Worm (Caenorhabditis elegans) whole organism, young adult: ENCODE data around the gene F32D8.14.

Experiments
- B0035.1 ChIP-seq: sonication (generic microtip); optimal IDR thresholded peaks from 2 replicates; lab custom pipeline; 2016; ENCODE audit warnings: missing genetic modification characterization, mild to moderate bottlenecking, missing compliant biosample characterization, missing genotype, missing genetic modification reagents
- C06A6.2 ChIP-seq: fragments of 200-800 bp; sonication (Bioruptor generic); conservative IDR thresholded peaks from 2 replicates; pipeline ENCODE4 v1.3.6; 2022; ENCODE audit warnings: missing genetic modification characterization, missing compliant biosample characterization
- F10E7.11 ChIP-seq: sonication (generic microtip); optimal IDR thresholded peaks from 2 replicates; lab custom pipeline; 2017; ENCODE audit warnings: mild to moderate bottlenecking, missing genetic modification characterization, moderate library complexity, missing compliant biosample characterization
- F23B12.7 ChIP-seq: sonication (generic microtip); optimal IDR thresholded peaks from 2 replicates; lab custom pipeline; 2017; ENCODE audit warnings: missing genetic modification characterization, mild to moderate bottlenecking, missing compliant biosample characterization, antibody characterized with exemption, moderate library complexity; ENCODE audit not compliant: insufficient read depth
- F52B5.7 ChIP-seq: sonication (generic microtip); optimal IDR thresholded peaks from 2 replicates; lab custom pipeline; 2016; ENCODE audit warnings: mild to moderate bottlenecking, missing genetic modification characterization, missing compliant biosample characterization
- F55B11.4 ChIP-seq: sonication (generic microtip); optimal IDR thresholded peaks from 2 replicates; lab custom pipeline; 2016; ENCODE audit warnings: missing compliant biosample characterization, missing genetic modification characterization, borderline replicate concordance; ENCODE audit not compliant: insufficient read depth
- K12H6.12 ChIP-seq: fragments of 200-800 bp; sonication (Bioruptor generic); optimal IDR thresholded peaks from 2 replicates; lab custom pipeline; 2018; ENCODE audit warnings: mild to moderate bottlenecking, missing genetic modification characterization, missing compliant biosample characterization
- Y53F4B.3 ChIP-seq: fragments of 200-800 bp; sonication (Bioruptor generic); IDR thresholded peaks from 2 replicates; pipeline ENCODE4 v1.3.6; 2022; ENCODE audit warnings: missing genetic modification reagents, missing genetic modification characterization, missing compliant biosample characterization
- Y67H2A.10 ChIP-seq: fragments of 200-800 bp; sonication (Bioruptor generic); conservative IDR thresholded peaks from 2 replicates; pipeline ENCODE4 v1.3.6; 2022; ENCODE audit warnings: missing genetic modification reagents, missing genetic modification characterization, missing compliant biosample characterization
- atf-7 ChIP-seq: sonication (generic microtip); optimal IDR thresholded peaks from 2 replicates; lab custom pipeline; 2017; ENCODE audit warnings: mild to moderate bottlenecking, missing genetic modification characterization, missing compliant biosample characterization
- attf-3 ChIP-seq: fragments of 200-800 bp; sonication (Bioruptor generic); conservative IDR thresholded peaks from 2 replicates; pipeline ENCODE4 v1.3.6; 2022; ENCODE audit warnings: missing genetic modification reagents, missing genetic modification characterization, missing compliant biosample characterization
- attf-5 ChIP-seq: fragments of 200-800 bp; sonication (Bioruptor generic); optimal IDR thresholded peaks from 2 replicates; lab custom pipeline; 2018; ENCODE audit warnings: mild to moderate bottlenecking, missing genetic modification characterization, missing compliant biosample characterization
- bed-2 ChIP-seq: fragments of 200-800 bp; sonication (Bioruptor generic); IDR thresholded peaks from 2 replicates; pipeline ENCODE4 v1.3.6; 2022; ENCODE audit warnings: missing genetic modification reagents, missing genetic modification characterization, missing compliant biosample characterization
- ccch-3 ChIP-seq: fragments of 200-800 bp; sonication (Bioruptor generic); optimal IDR thresholded peaks from 2 replicates; lab custom pipeline; 2018; ENCODE audit warnings: mild to moderate bottlenecking, missing genetic modification characterization, missing compliant biosample characterization
- cebp-1 ChIP-seq, 2 experiments: fragments of 200-800 bp in 1 of 2; sonication (Bioruptor generic) in 1 of 2; sonication (generic microtip) in 1 of 2; IDR thresholded peaks in 1 of 2; optimal IDR thresholded peaks in 1 of 2; 2 replicates each; pipeline versions ENCODE4 v1.3.6 to Lab custom; 2017 to 2022; ENCODE audit warnings: missing compliant biosample characterization in 2 of 2, missing genetic modification characterization in 2 of 2, mild to moderate bottlenecking in 1 of 2, missing genetic modification reagents in 1 of 2, moderate library complexity in 1 of 2
- cebp-2 ChIP-seq: fragments of 200-800 bp; sonication (Bioruptor generic); IDR thresholded peaks from 2 replicates; pipeline ENCODE4 v1.3.6; 2022; ENCODE audit warnings: missing genetic modification characterization, missing compliant biosample characterization
- ceh-27 ChIP-seq: fragments of 200-800 bp; sonication (Bioruptor generic); optimal IDR thresholded peaks from 2 replicates; lab custom pipeline; 2018; ENCODE audit warnings: mild to moderate bottlenecking, missing genetic modification characterization, moderate library complexity, missing compliant biosample characterization
- ceh-40 ChIP-seq: fragments of 200-800 bp; sonication (Bioruptor generic); IDR thresholded peaks from 2 replicates; pipeline ENCODE4 v1.3.6; 2022; ENCODE audit warnings: missing genetic modification characterization, missing compliant biosample characterization
- dpl-1 ChIP-seq: fragments of 150-350 bp; optimal IDR thresholded peaks from 2 replicates; lab custom pipeline; 2014; ENCODE audit warnings: missing biosample characterization, missing genetic modification reagents, missing genetic modification characterization
- egrh-3 ChIP-seq: fragments of 200-800 bp; sonication (Bioruptor generic); IDR thresholded peaks from 2 replicates; pipeline ENCODE4 v1.3.6; 2022; ENCODE audit warnings: missing genetic modification reagents, missing genetic modification characterization, missing compliant biosample characterization
- ekl-4 ChIP-seq: fragments of 200-800 bp; sonication (Bioruptor generic); IDR thresholded peaks from 2 replicates; pipeline ENCODE4 v1.3.6; 2022; ENCODE audit warnings: missing genetic modification reagents, missing genetic modification characterization, missing compliant biosample characterization
- gei-17 ChIP-seq: fragments of 200-800 bp; sonication (Bioruptor generic); optimal IDR thresholded peaks from 2 replicates; lab custom pipeline; 2018; ENCODE audit warnings: mild to moderate bottlenecking, missing genetic modification characterization, missing compliant biosample characterization
- hmg-1.2 ChIP-seq: fragments of 200-800 bp; sonication (Bioruptor generic); IDR thresholded peaks from 2 replicates; pipeline ENCODE4 v1.3.6; 2022; ENCODE audit warnings: missing genetic modification reagents, missing genetic modification characterization, missing compliant biosample characterization
- lin-26 ChIP-seq: fragments of 200-800 bp; sonication (Bioruptor generic); IDR thresholded peaks from 2 replicates; pipeline ENCODE4 v1.3.6; 2022; ENCODE audit warnings: missing genetic modification reagents, missing genetic modification characterization, missing compliant biosample characterization
- lsy-27 ChIP-seq: sonication (generic microtip); optimal IDR thresholded peaks from 2 replicates; lab custom pipeline; 2017; ENCODE audit warnings: missing genetic modification characterization, mild to moderate bottlenecking, missing compliant biosample characterization, antibody characterized with exemption, missing genotype, borderline replicate concordance; ENCODE audit not compliant: insufficient read depth
- madf-8 ChIP-seq: fragments of 200-800 bp; sonication (Bioruptor generic); conservative IDR thresholded peaks from 2 replicates; pipeline ENCODE4 v1.3.6; 2022; ENCODE audit warnings: missing genetic modification reagents, missing genetic modification characterization, missing compliant biosample characterization
- mcd-1 ChIP-seq: fragments of 200-800 bp; sonication (Bioruptor generic); IDR thresholded peaks from 2 replicates; pipeline ENCODE4 v1.3.6; 2022; ENCODE audit warnings: missing genetic modification reagents, missing genetic modification characterization, missing compliant biosample characterization
- nhr-80 ChIP-seq: sonication (generic microtip); optimal IDR thresholded peaks from 2 replicates; lab custom pipeline; 2016; ENCODE audit warnings: missing genetic modification characterization, missing compliant biosample characterization
- pha-4 ChIP-seq: fragments of 150-350 bp; sonication (generic microtip); optimal IDR thresholded peaks from 2 replicates; lab custom pipeline; 2014; ENCODE audit warnings: missing biosample characterization, missing genetic modification reagents, missing genetic modification characterization
- rec-8 ChIP-seq, 2 experiments: sonication (generic microtip); optimal IDR thresholded peaks; 2 replicates each; lab custom pipeline; 2016; ENCODE audit warnings: mild to moderate bottlenecking in 2 of 2, missing genetic modification characterization in 2 of 2, missing genetic modification reagents in 2 of 2, missing genotype in 2 of 2, missing biosample characterization in 1 of 2, missing compliant biosample characterization in 1 of 2, moderate library complexity in 1 of 2
- sdz-38 ChIP-seq: sonication (generic microtip); optimal IDR thresholded peaks from 2 replicates; lab custom pipeline; 2016; ENCODE audit warnings: missing genotype, missing genetic modification characterization, missing compliant biosample characterization
- tbx-9 ChIP-seq: sonication (generic microtip); optimal IDR thresholded peaks from 2 replicates; lab custom pipeline; 2016; ENCODE audit warnings: borderline replicate concordance, missing genetic modification characterization, inconsistent platforms, missing compliant biosample characterization
- xnd-1 ChIP-seq: sonication (generic microtip); optimal IDR thresholded peaks from 2 replicates; lab custom pipeline; 2016; ENCODE audit warnings: missing genotype, missing genetic modification reagents, missing genetic modification characterization, missing compliant biosample characterization
- ztf-25 ChIP-seq: fragments of 200-800 bp; sonication (Bioruptor generic); IDR thresholded peaks from 2 replicates; pipeline ENCODE4 v1.3.6; 2022; ENCODE audit warnings: missing genetic modification reagents, missing genetic modification characterization, missing compliant biosample characterization

The F32D8.14 gene

ce11 chrV:10865599-10865998 is 29.0 kb downstream of the F32D8.14 start, which contains the start of gene saeg-1:
Gene saeg-1 (minus strand): TSS chrV:10865699.
- TF ChIP-seq F52B5.7 (tag; lab: Kevin White, UChicago) (no peak), hmg-1.2 (GFP tag; lab: Robert Waterston, UW) (no peak)
- TF ChIP-seq, all 124 proteins: peak for 0

- no peak for TF ChIP-seq rec-8 (tag; optimal IDR thresholded peaks at IDR 0.05; lab: Kevin White, UChicago)
- no peak for TF ChIP-seq nhr-80
- no peak for TF ChIP-seq B0035.1
- TF ChIP-seq, all 124 proteins: peak for 0
Measured at ce11 chrV:10862457-10863097, 32.0 kb downstream of the F32D8.14 start.

ce11 chrV:10861611-10862262 is 32.9 kb downstream of the F32D8.14 start:
- peak; percentile 18 for TF ChIP-seq attf-5
- no peak for TF ChIP-seq F23B12.7 (tag; lab: Kevin White, UChicago)
- peak; percentile 40 for TF ChIP-seq K12H6.12 (tag; lab: Kevin White, UChicago)
- TF ChIP-seq xnd-1: no peak
- TF ChIP-seq attf-3: no peak
- TF ChIP-seq nhr-80: peak; percentile 10
- no peak for TF ChIP-seq cebp-1 (GFP tag; IDR thresholded peaks at IDR 0.05; lab: Robert Waterston, UW)
- TF ChIP-seq cebp-1 (tag; optimal IDR thresholded peaks at IDR 0.05; lab: Kevin White, UChicago): peak; percentile 27
- TF ChIP-seq ceh-27 (GFP tag; lab: Kevin White, UChicago): peak; percentile 30

ce11 chrV:10860526-10861037 is 34.0 kb downstream of the F32D8.14 start:
- no peak for TF ChIP-seq F10E7.11 (tag; lab: Kevin White, UChicago)
- TF ChIP-seq mcd-1: no peak
- no peak for TF ChIP-seq pha-4 (tag; lab: Kevin White, UChicago)
- no peak for TF ChIP-seq madf-8 (GFP tag; lab: Robert Waterston, UW)
- TF ChIP-seq lsy-27: no peak
- TF ChIP-seq gei-17 (GFP tag; lab: Kevin White, UChicago): no peak
- TF ChIP-seq ekl-4 (GFP tag; lab: Robert Waterston, UW): no peak
- TF ChIP-seq egrh-3 (GFP tag; lab: Robert Waterston, UW): no peak
- TF ChIP-seq atf-7 (tag; lab: Kevin White, UChicago): no peak
- no peak for TF ChIP-seq tbx-9 (tag; lab: Kevin White, UChicago)
- TF ChIP-seq C06A6.2 (GFP tag; lab: Robert Waterston, UW): no peak
- TF ChIP-seq dpl-1 (GFP tag; lab: Kevin White, UChicago): no peak
- TF ChIP-seq F55B11.4 (tag; lab: Kevin White, UChicago): no peak
- TF ChIP-seq bed-2: no peak
- TF ChIP-seq ztf-25 (GFP tag; lab: Robert Waterston, UW): no peak
- no peak for TF ChIP-seq Y67H2A.10 (GFP tag; lab: Robert Waterston, UW)
- TF ChIP-seq sdz-38 (tag; lab: Kevin White, UChicago): no peak

ce11 chrV:10859775-10860174 is 34.8 kb downstream of the F32D8.14 start:
- TF ChIP-seq ceh-40 (GFP tag; lab: Robert Waterston, UW) (no peak), nhr-80 (peak; percentile 81), cebp-2 (no peak), lin-26 (GFP tag; lab: Robert Waterston, UW) (no peak), ccch-3 (GFP tag; lab: Kevin White, UChicago) (no peak), Y53F4B.3 (GFP tag; lab: Robert Waterston, UW) (no peak)
